Worm (Caenorhabditis elegans): ENCODE results near the gene B0035.13.

ce11 chrIV:11352768-11353167, 46.2 kb upstream of the B0035.13 start:
- TF ChIP-seq duxl-1 (tag; optimal IDR thresholded peaks at IDR 0.05; ENCODE audit: poor library complexity): no peak
- TF ChIP-seq mdl-1 (tag; optimal IDR thresholded peaks at IDR 0.05): no peak
- TF ChIP-seq F49E8.2 (tag; optimal IDR thresholded peaks at IDR 0.05; ENCODE audit: borderline replicate concordance): no peak
- no peak for TF ChIP-seq nhr-76 (tag; optimal IDR thresholded peaks at IDR 0.05)
- no peak for TF ChIP-seq zfp-3 (GFP tag; conservative IDR thresholded peaks at IDR 0.05)
- TF ChIP-seq ama-1 (optimal IDR thresholded peaks at IDR 0.05): no peak
- no peak for TF ChIP-seq dpl-1 (GFP tag; optimal IDR thresholded peaks at IDR 0.05)
- TF ChIP-seq fkh-10 (GFP tag; optimal IDR thresholded peaks at IDR 0.05): no peak
- TF ChIP-seq mes-2 (tag; optimal IDR thresholded peaks at IDR 0.05; ENCODE audit: poor library complexity, severe bottlenecking): no peak
- TF ChIP-seq ces-1 (GFP tag; optimal IDR thresholded peaks at IDR 0.05): no peak
- TF ChIP-seq pha-4 (GFP tag; IDR thresholded peaks at IDR 0.05): no peak
- TF ChIP-seq pha-4 (tag; optimal IDR thresholded peaks at IDR 0.05): no peak
- TF ChIP-seq madf-5 (GFP tag; IDR thresholded peaks at IDR 0.05): no peak
- no peak for TF ChIP-seq hif-1 (tag; optimal IDR thresholded peaks at IDR 0.05)

All from whole organism, L4 larva.